Fruit fly (Drosophila melanogaster): ENCODE results near the gene Nasp.

DNA sequence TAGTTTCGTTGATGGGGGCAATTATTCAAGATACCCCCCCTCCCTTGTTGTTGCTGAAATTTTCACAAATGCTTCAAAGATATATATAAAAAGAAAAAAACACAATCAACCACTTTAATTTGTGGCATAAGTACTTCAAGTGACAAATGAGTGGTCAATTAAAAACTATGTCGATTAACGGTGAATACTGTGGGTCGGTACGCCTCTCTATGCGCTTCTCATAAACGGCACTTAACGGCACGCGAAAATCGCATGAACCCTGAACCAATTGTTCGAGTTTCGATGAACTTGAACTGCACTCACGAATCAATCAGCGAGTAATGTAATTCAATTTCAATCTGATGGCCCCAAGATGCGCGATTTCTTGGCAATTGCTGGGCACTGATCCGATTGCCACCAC is 7.5 kb upstream of the Nasp start:
- TF ChIP-seq Myc (optimal IDR thresholded peaks at IDR 0.05) (no peak), Sin3A (optimal IDR thresholded peaks at IDR 0.05) (no peak), insv (optimal IDR thresholded peaks at IDR 0.05) (no peak), ttk (optimal IDR thresholded peaks at IDR 0.05) (no peak), h (optimal IDR thresholded peaks at IDR 0.05) (no peak)
